Worm (Caenorhabditis elegans) whole organism, midembryonic: ENCODE measurements around the gene C23H3.9.

Experiments used
- cog-1 ChIP-seq: sonication (generic microtip); optimal IDR thresholded peaks from 2 replicates; lab custom pipeline; 2016; ENCODE audit warnings: missing genetic modification characterization, missing compliant biosample characterization
- ref-1 ChIP-seq: fragments of 200-800 bp; sonication (Bioruptor generic); conservative IDR thresholded peaks from 2 replicates; pipeline ENCODE4 v1.3.6; 2022; ENCODE audit warnings: missing genetic modification reagents, missing genetic modification characterization, missing compliant biosample characterization

DNA sequence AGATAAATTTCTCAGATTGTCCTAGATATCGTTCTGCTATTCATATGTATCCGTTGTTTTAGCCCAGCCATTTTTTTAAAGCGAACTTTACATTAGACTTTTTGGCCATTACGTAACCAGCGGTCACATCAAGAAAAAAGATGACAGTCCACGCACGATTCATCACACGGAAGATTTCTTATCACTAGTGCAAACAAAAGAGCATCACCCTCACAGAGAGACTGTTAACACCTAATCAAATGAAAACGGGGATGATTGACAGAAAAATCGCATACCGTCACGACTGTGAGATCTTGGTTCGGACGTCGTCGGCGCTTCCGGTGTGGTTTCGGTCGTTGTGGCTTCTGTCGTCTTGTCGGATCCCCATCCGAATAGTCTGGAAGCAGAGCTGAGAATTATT, 2.4 kb downstream of the C23H3.9 start:
- TF ChIP-seq ref-1 (GFP tag; lab: Robert Waterston, UW), result no peak
- no peak for TF ChIP-seq cog-1 (tag; lab: Kevin White, UChicago)
